Fruit fly (Drosophila melanogaster) whole organism, embryonic: ENCODE data around the gene Cpr67Fa2.

Experiments used
- Asciz ChIP-seq: fragments of 200-800 bp; sonication (Bioruptor generic); optimal IDR thresholded peaks from 2 replicates; lab custom pipeline; 2017; ENCODE audit warnings: missing biosample characterization, mild to moderate bottlenecking, missing genetic modification characterization, missing genetic modification reagents
- B-H2 ChIP-seq: fragments of 200-800 bp; sonication (Bioruptor generic); optimal IDR thresholded peaks from 2 replicates; lab custom pipeline; 2018; ENCODE audit warnings: missing biosample characterization, mild to moderate bottlenecking, missing genetic modification characterization
- C15 ChIP-seq: fragments of 200-800 bp; sonication (Bioruptor generic); IDR thresholded peaks from 3 replicates; pipeline ENCODE4 v1.3.6; 2022; ENCODE audit warnings: missing biosample characterization, missing genetic modification characterization
- CG1024 ChIP-seq: fragments of 200-800 bp; sonication (Bioruptor generic); IDR thresholded peaks from 2 replicates; pipeline ENCODE4 v1.3.6; 2022; ENCODE audit warnings: missing biosample characterization, missing genetic modification characterization
- CG10543 ChIP-seq: fragments of 200-800 bp; sonication (Bioruptor generic); optimal IDR thresholded peaks from 3 replicates; lab custom pipeline; 2017; ENCODE audit warnings: missing biosample characterization, mild to moderate bottlenecking, missing genetic modification characterization, moderate library complexity
- CG11398 ChIP-seq: fragments of 200-800 bp; sonication (Bioruptor generic); optimal IDR thresholded peaks from 2 replicates; lab custom pipeline; 2016; ENCODE audit warnings: missing biosample characterization, missing genetic modification characterization
- CG11695 ChIP-seq: fragments of 200-800 bp; sonication (Bioruptor generic); IDR thresholded peaks from 3 replicates; pipeline ENCODE4 v1.3.6; 2022; ENCODE audit warnings: missing biosample characterization, missing genetic modification characterization
- CG13123 ChIP-seq: fragments of 200-800 bp; sonication (Bioruptor generic); optimal IDR thresholded peaks from 2 replicates; lab custom pipeline; 2016; ENCODE audit warnings: missing biosample characterization, missing genetic modification characterization
- CG13424 ChIP-seq: fragments of 200-800 bp; sonication (Bioruptor generic); optimal IDR thresholded peaks from 2 replicates; lab custom pipeline; 2019; ENCODE audit warnings: missing biosample characterization, mild to moderate bottlenecking, missing genetic modification characterization, moderate library complexity
- CG15479 ChIP-seq: fragments of 200-800 bp; sonication (Bioruptor generic); optimal IDR thresholded peaks from 3 replicates; lab custom pipeline; 2019; ENCODE audit warnings: missing biosample characterization, mild to moderate bottlenecking, missing genetic modification characterization, moderate library complexity
- CG16815 ChIP-seq: fragments of 200-800 bp; sonication (Bioruptor generic); optimal IDR thresholded peaks from 3 replicates; lab custom pipeline; 2017; ENCODE audit warnings: missing biosample characterization, mild to moderate bottlenecking, missing genetic modification characterization
- CG17186 ChIP-seq: fragments of 200-800 bp; sonication (Bioruptor generic); optimal IDR thresholded peaks from 3 replicates; lab custom pipeline; 2017; ENCODE audit warnings: missing biosample characterization, missing genetic modification reagents, missing genetic modification characterization
- CG17328 ChIP-seq: fragments of 200-800 bp; sonication (Bioruptor generic); IDR thresholded peaks from 2 replicates; pipeline ENCODE4 v1.3.6; 2022; ENCODE audit warnings: missing biosample characterization, missing genetic modification characterization
- CG17385 ChIP-seq: fragments of 200-800 bp; sonication (Bioruptor generic); optimal IDR thresholded peaks from 3 replicates; lab custom pipeline; 2018; ENCODE audit warnings: missing biosample characterization, mild to moderate bottlenecking, missing genetic modification characterization
- CG17829 ChIP-seq: fragments of 200-800 bp; optimal IDR thresholded peaks from 2 replicates; lab custom pipeline; 2019; ENCODE audit warnings: missing biosample characterization, mild to moderate bottlenecking, missing genetic modification characterization, moderate library complexity
- CG2202 ChIP-seq: fragments of 200-800 bp; sonication (Bioruptor generic); optimal IDR thresholded peaks from 2 replicates; lab custom pipeline; 2018; ENCODE audit warnings: missing biosample characterization, mild to moderate bottlenecking, missing genetic modification characterization
- CG30403 ChIP-seq: fragments of 200-800 bp; sonication (Bioruptor generic); optimal IDR thresholded peaks from 3 replicates; lab custom pipeline; 2016; ENCODE audit warnings: missing biosample characterization, missing genetic modification characterization
- CG3163 ChIP-seq: fragments of 200-800 bp; sonication (Bioruptor generic); optimal IDR thresholded peaks from 3 replicates; lab custom pipeline; 2016; ENCODE audit warnings: missing biosample characterization, missing genetic modification characterization
- CG3281 ChIP-seq: fragments of 200-800 bp; sonication (Bioruptor generic); optimal IDR thresholded peaks from 3 replicates; lab custom pipeline; 2017; ENCODE audit warnings: missing biosample characterization, mild to moderate bottlenecking, missing genetic modification characterization
- CG34224 ChIP-seq: fragments of 200-800 bp; sonication (Bioruptor generic); IDR thresholded peaks from 3 replicates; pipeline ENCODE4 v1.3.6; 2022; ENCODE audit warnings: missing biosample characterization, missing genetic modification characterization; ENCODE audit not compliant: partially characterized antibody
- CG7745 ChIP-seq: fragments of 200-800 bp; sonication (Bioruptor generic); optimal IDR thresholded peaks from 2 replicates; lab custom pipeline; 2018; ENCODE audit warnings: missing biosample characterization, mild to moderate bottlenecking, missing genetic modification characterization, moderate library complexity
- Dfd ChIP-seq, 2 experiments: fragments of >200 bp; optimal IDR thresholded peaks; 2 replicates each; lab custom pipeline; 2017; ENCODE audit warnings: missing biosample characterization in 2 of 2, missing genetic modification characterization in 2 of 2
- Ets65A ChIP-seq: fragments of 200-800 bp; sonication (Bioruptor generic); peaks from one replicate; lab custom pipeline; 2016; ENCODE audit warnings: missing biosample characterization, missing genetic modification characterization
- Fer3 ChIP-seq: fragments of 200-800 bp; sonication (Bioruptor generic); optimal IDR thresholded peaks from 2 replicates; lab custom pipeline; 2018; ENCODE audit warnings: missing biosample characterization, mild to moderate bottlenecking, missing genetic modification characterization, moderate library complexity
- HLH54F ChIP-seq: fragments of 200-800 bp; sonication (Bioruptor generic); optimal IDR thresholded peaks from 3 replicates; lab custom pipeline; 2016; ENCODE audit warnings: missing biosample characterization, missing genetic modification characterization
- HLHmδ ChIP-seq: fragments of 200-800 bp; sonication (Bioruptor generic); optimal IDR thresholded peaks from 2 replicates; lab custom pipeline; 2018; ENCODE audit warnings: missing biosample characterization, mild to moderate bottlenecking, missing genetic modification characterization, moderate library complexity
- Hey ChIP-seq: fragments of 200-800 bp; sonication (Bioruptor generic); optimal IDR thresholded peaks from 3 replicates; lab custom pipeline; 2018; ENCODE audit warnings: missing biosample characterization, mild to moderate bottlenecking, missing genetic modification characterization
- Hsf ChIP-seq: fragments of 200-800 bp; sonication (Bioruptor generic); optimal IDR thresholded peaks from 3 replicates; lab custom pipeline; 2016; ENCODE audit warnings: missing biosample characterization, missing genetic modification characterization
- Jarid2 ChIP-seq: fragments of 200-800 bp; sonication (Bioruptor generic); optimal IDR thresholded peaks from 3 replicates; lab custom pipeline; 2017; ENCODE audit warnings: mild to moderate bottlenecking, missing biosample characterization, missing genetic modification reagents, missing genetic modification characterization
- NK7.1 ChIP-seq: fragments of 200-800 bp; sonication (Bioruptor generic); optimal IDR thresholded peaks from 3 replicates; lab custom pipeline; 2016; ENCODE audit warnings: missing biosample characterization, missing genetic modification characterization
- Oaz ChIP-seq: fragments of 200-800 bp; sonication (Bioruptor generic); IDR thresholded peaks from 2 replicates; pipeline ENCODE4 v1.3.6; 2022; ENCODE audit warnings: missing biosample characterization, missing genetic modification characterization
- Rfx ChIP-seq: fragments of 200-800 bp; sonication (Bioruptor generic); IDR thresholded peaks from 2 replicates; pipeline ENCODE4 v1.3.6; 2022; ENCODE audit warnings: missing biosample characterization, missing genetic modification characterization
- Tbp ChIP-seq: fragments of >200 bp; optimal IDR thresholded peaks from 2 replicates; lab custom pipeline; 2018; ENCODE audit warnings: missing biosample characterization, missing genetic modification characterization
- YL-1 ChIP-seq: fragments of 200-800 bp; sonication (Bioruptor generic); optimal IDR thresholded peaks from 3 replicates; lab custom pipeline; 2017; ENCODE audit warnings: missing biosample characterization, mild to moderate bottlenecking, missing genetic modification characterization
- ab ChIP-seq: fragments of 200-800 bp; sonication (Bioruptor generic); optimal IDR thresholded peaks from 2 replicates; lab custom pipeline; 2016; ENCODE audit warnings: missing biosample characterization, missing genetic modification characterization
- aop ChIP-seq: fragments of 200-800 bp; sonication (Bioruptor generic); IDR thresholded peaks from 2 replicates; pipeline ENCODE4 v1.3.6; 2022; ENCODE audit warnings: missing biosample characterization, missing genetic modification characterization
- bbx ChIP-seq: fragments of 200-800 bp; sonication (Bioruptor generic); IDR thresholded peaks from 2 replicates; pipeline ENCODE4 v1.3.6; 2022; ENCODE audit warnings: missing biosample characterization, missing genetic modification characterization; ENCODE audit not compliant: partially characterized antibody
- chm ChIP-seq: fragments of 200-800 bp; sonication (Bioruptor generic); IDR thresholded peaks from 2 replicates; pipeline ENCODE4 v1.3.6; 2022; ENCODE audit warnings: missing biosample characterization, missing genetic modification characterization
- fd3F ChIP-seq: fragments of 200-800 bp; sonication (Bioruptor generic); optimal IDR thresholded peaks from 2 replicates; lab custom pipeline; 2018; ENCODE audit warnings: missing biosample characterization, mild to moderate bottlenecking, missing genetic modification characterization, moderate library complexity
- gfzf ChIP-seq: fragments of 200-800 bp; sonication (Bioruptor generic); optimal IDR thresholded peaks from 2 replicates; lab custom pipeline; 2016; ENCODE audit warnings: missing biosample characterization, mild to moderate bottlenecking, missing genetic modification characterization, moderate library complexity
- hkb ChIP-seq, 2 experiments: fragments of 200-800 bp in 1 of 2; fragments of >200 bp in 1 of 2; sonication (Bioruptor generic) in 1 of 2; IDR thresholded peaks in 1 of 2; optimal IDR thresholded peaks in 1 of 2; 2 replicates each; pipeline versions ENCODE4 v1.3.6 to Lab custom; 2017 to 2022; ENCODE audit warnings: missing biosample characterization in 1 of 2, missing genetic modification characterization in 1 of 2
- jumu ChIP-seq: fragments of 200-800 bp; sonication (Bioruptor generic); optimal IDR thresholded peaks from 3 replicates; lab custom pipeline; 2016; ENCODE audit warnings: missing biosample characterization, missing genetic modification characterization
- lov ChIP-seq, 2 experiments: fragments of 200-800 bp in 1 of 2; fragments of >200 bp in 1 of 2; sonication (Bioruptor generic) in 1 of 2; IDR thresholded peaks in 1 of 2; optimal IDR thresholded peaks in 1 of 2; 2 replicates in 1 of 2; 3 replicates in 1 of 2; pipeline versions ENCODE4 v1.3.6 to Lab custom; 2017 to 2022; ENCODE audit warnings: missing biosample characterization in 1 of 2, missing genetic modification characterization in 1 of 2
- nom ChIP-seq: fragments of 200-800 bp; sonication (Bioruptor generic); optimal IDR thresholded peaks from 2 replicates; lab custom pipeline; 2017; ENCODE audit warnings: missing biosample characterization, missing genetic modification characterization, mild to moderate bottlenecking, moderate library complexity, missing genetic modification reagents
- odd ChIP-seq: fragments of 200-800 bp; sonication (Bioruptor generic); optimal IDR thresholded peaks from 2 replicates; lab custom pipeline; 2017; ENCODE audit warnings: missing biosample characterization, mild to moderate bottlenecking, missing genetic modification characterization
- row ChIP-seq: fragments of 200-800 bp; sonication (Bioruptor generic); IDR thresholded peaks from 3 replicates; pipeline ENCODE4 v1.3.6; 2022; ENCODE audit warnings: missing biosample characterization, missing genetic modification characterization
- sisA ChIP-seq: fragments of 200-800 bp; sonication (Bioruptor generic); IDR thresholded peaks from 2 replicates; pipeline ENCODE4 v1.3.6; 2022; ENCODE audit warnings: missing biosample characterization, missing genetic modification characterization
- tio ChIP-seq: fragments of 200-800 bp; sonication (Bioruptor generic); optimal IDR thresholded peaks from 2 replicates; lab custom pipeline; 2017; ENCODE audit warnings: missing biosample characterization, missing genetic modification characterization, inconsistent platforms
- tx ChIP-seq: fragments of 200-800 bp; sonication (Bioruptor generic); optimal IDR thresholded peaks from 2 replicates; lab custom pipeline; 2016; ENCODE audit warnings: missing biosample characterization, missing genetic modification characterization
- wek ChIP-seq: fragments of 200-800 bp; sonication (Bioruptor generic); optimal IDR thresholded peaks from 3 replicates; lab custom pipeline; 2018; ENCODE audit warnings: missing biosample characterization, mild to moderate bottlenecking, missing genetic modification characterization, moderate library complexity
- z ChIP-seq: fragments of 200-800 bp; sonication (Bioruptor generic); IDR thresholded peaks from 3 replicates; pipeline ENCODE4 v1.3.6; 2022; ENCODE audit warnings: missing biosample characterization, missing genetic modification characterization

Gene Cpr67Fa2

dm6 chr3L:10858569-10858968 lies 32.9 kb upstream of the Cpr67Fa2 start (continued):
- TF ChIP-seq tx (GFP tag; lab: Kevin White, UChicago) (no peak), CG1024 (GFP tag; lab: Robert Waterston, UW) (no peak), CG10543 (GFP tag; lab: Kevin White, UChicago) (no peak), CG30403 (no peak), CG3163 (GFP tag; lab: Kevin White, UChicago) (peak; percentile 2), ab (GFP tag; lab: Kevin White, UChicago) (no peak), sisA (GFP tag; lab: Robert Waterston, UW) (no peak), Fer3 (tag; lab: Kevin White, UChicago) (no peak), tio (GFP tag; lab: Kevin White, UChicago) (no peak), CG16815 (GFP tag; lab: Kevin White, UChicago) (no peak), row (no peak), B-H2 (GFP tag; lab: Kevin White, UChicago) (no peak), HLHmδ (GFP tag; lab: Kevin White, UChicago) (no peak), CG13123 (GFP tag; lab: Kevin White, UChicago) (no peak), CG17186 (GFP tag; lab: Kevin White, UChicago) (peak; percentile 21), Asciz (GFP tag; lab: Kevin White, UChicago) (peak; percentile 47), CG17328 (GFP tag; lab: Robert Waterston, UW) (no peak), bbx (GFP tag; lab: Robert Waterston, UW) (no peak), CG17385 (GFP tag; lab: Kevin White, UChicago) (peak; percentile 83), Rfx (GFP tag; lab: Robert Waterston, UW) (no peak), C15 (GFP tag; lab: Robert Waterston, UW) (no peak), fd3F (no peak), Ets65A (GFP tag; lab: Kevin White, UChicago) (no peak), CG15479 (GFP tag; lab: Kevin White, UChicago) (peak; percentile 84), jumu (GFP tag; lab: Kevin White, UChicago) (no peak), nom (no peak), CG2202 (tag; lab: Kevin White, UChicago) (peak; percentile 31), CG13424 (tag; lab: Kevin White, UChicago) (no peak), Oaz (no peak), HLH54F (no peak), chm (GFP tag; lab: Robert Waterston, UW) (peak; percentile 74), CG3281 (no peak), CG34224 (GFP tag; lab: Robert Waterston, UW) (no peak), hkb (optimal IDR thresholded peaks at IDR 0.05; lab: Kevin White, UChicago) (no peak), hkb (GFP tag; IDR thresholded peaks at IDR 0.05; lab: Robert Waterston, UW) (no peak), Dfd (GFP tag; optimal IDR thresholded peaks at IDR 0.05; lab: Kevin White, UChicago) (no peak), NK7.1 (GFP tag; lab: Kevin White, UChicago) (no peak), Hey (tag; lab: Kevin White, UChicago) (no peak), Jarid2 (GFP tag; lab: Kevin White, UChicago) (peak; percentile 54), odd (no peak), aop (no peak), lov (optimal IDR thresholded peaks at IDR 0.05; lab: Kevin White, UChicago) (no peak), lov (GFP tag; IDR thresholded peaks at IDR 0.05; lab: Robert Waterston, UW) (peak; percentile 39; the same call in 1 of the 3 replicates), wek (no peak), CG17829 (tag; lab: Kevin White, UChicago) (no peak), CG7745 (tag; lab: Kevin White, UChicago) (no peak), gfzf (no peak), CG11398 (GFP tag; lab: Kevin White, UChicago) (peak; percentile 50), z (GFP tag; lab: Robert Waterston, UW) (no peak), CG11695 (GFP tag; lab: Robert Waterston, UW) (no peak), YL-1 (GFP tag; lab: Kevin White, UChicago) (no peak), Tbp (GFP tag; lab: Kevin White, UChicago) (no peak), Hsf (GFP tag; lab: Kevin White, UChicago) (no peak)
